Fruit fly (Drosophila melanogaster): Measurements from ENCODE around the gene CG17075.

CG17075 gene

DNA sequence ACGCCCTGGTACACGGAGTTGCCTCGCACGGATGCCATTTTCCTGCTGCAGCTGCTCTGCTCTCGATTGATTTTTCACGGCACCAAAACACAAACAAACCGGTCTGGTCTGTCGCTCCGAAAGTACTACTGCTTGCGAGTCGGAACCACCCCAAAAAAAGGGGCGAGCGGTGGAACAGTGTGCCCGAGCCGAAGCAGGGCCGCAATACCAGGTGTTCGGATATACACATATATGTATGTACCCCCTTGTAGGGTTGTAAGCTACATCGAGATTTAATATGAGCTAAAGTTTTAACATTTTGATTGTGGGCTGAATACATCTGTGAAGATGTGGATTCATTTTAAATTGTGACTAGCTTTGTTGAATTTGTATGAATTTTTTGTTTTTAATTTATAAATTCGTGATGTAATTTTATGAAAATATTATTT is 18.3 kb upstream of the CG17075 start (continued):
- TF ChIP-seq CG13123 (GFP tag; optimal IDR thresholded peaks at IDR 0.05) (no peak), luna (GFP tag; optimal IDR thresholded peaks at IDR 0.05) (peak; percentile 20), CG15479 (GFP tag; optimal IDR thresholded peaks at IDR 0.05) (no peak), danr (GFP tag; IDR thresholded peaks at IDR 0.05) (no peak), sr (GFP tag; IDR thresholded peaks at IDR 0.05) (peak; percentile 31; the same call in 1 of the 3 replicates), vvl (GFP tag; IDR thresholded peaks at IDR 0.05) (peak; percentile 75), HLHmδ (GFP tag; optimal IDR thresholded peaks at IDR 0.05) (peak; percentile 92), CG8281 (tag; optimal IDR thresholded peaks at IDR 0.05) (no peak), chn (GFP tag; optimal IDR thresholded peaks at IDR 0.05) (peak; percentile 81), CG16779 (GFP tag; IDR thresholded peaks at IDR 0.05) (peak; percentile 50; the same call in 1 of the 2 replicates), CG3847 (GFP tag; IDR thresholded peaks at IDR 0.05) (peak; percentile 52), CG32767 (GFP tag; IDR thresholded peaks at IDR 0.05) (peak; percentile 65), Elba2 (GFP tag; optimal IDR thresholded peaks at IDR 0.05) (no peak), CG10543 (GFP tag; optimal IDR thresholded peaks at IDR 0.05) (peak; percentile 35), tup (GFP tag; optimal IDR thresholded peaks at IDR 0.05) (no peak), exex (tag; optimal IDR thresholded peaks at IDR 0.05) (no peak), CG43689 (GFP tag; IDR thresholded peaks at IDR 0.05) (no peak), CG13894 (tag; optimal IDR thresholded peaks at IDR 0.05) (peak; percentile 84), ttk (GFP tag; IDR thresholded peaks at IDR 0.05) (peak; percentile 79), tap (tag; optimal IDR thresholded peaks at IDR 0.05) (peak; percentile 54), CG33213 (GFP tag; optimal IDR thresholded peaks at IDR 0.05) (peak; percentile 70), usp (GFP tag; optimal IDR thresholded peaks at IDR 0.05) (no peak), CG4854 (GFP tag; optimal IDR thresholded peaks at IDR 0.05) (no peak), CG18011 (GFP tag; optimal IDR thresholded peaks at IDR 0.05) (no peak), jing (GFP tag; optimal IDR thresholded peaks at IDR 0.05) (no peak), Dad (GFP tag; optimal IDR thresholded peaks at IDR 0.05) (peak; percentile 5), sd (tag; optimal IDR thresholded peaks at IDR 0.05) (peak; percentile 25), shn (GFP tag; optimal IDR thresholded peaks at IDR 0.05) (peak; percentile 50), gsb-n (tag; optimal IDR thresholded peaks at IDR 0.05) (peak; percentile 44), sens-2 (GFP tag; IDR thresholded peaks at IDR 0.05) (0 out of 2 replicates have a peak, but pooled peaks have one; percentile 33), crp (GFP tag; optimal IDR thresholded peaks at IDR 0.05) (peak in 1 of 2 experiments; percentile 44), CG9797 (GFP tag; optimal IDR thresholded peaks at IDR 0.05) (peak; percentile 93), CG7745 (tag; optimal IDR thresholded peaks at IDR 0.05) (no peak), trem (tag; optimal IDR thresholded peaks at IDR 0.05) (peak; percentile 65), scrt (GFP tag; optimal IDR thresholded peaks at IDR 0.05) (peak; percentile 39), Mad (GFP tag; optimal IDR thresholded peaks at IDR 0.05) (peak; percentile 33), fd96Cb (tag; optimal IDR thresholded peaks at IDR 0.05) (peak; percentile 22), tna (GFP tag; IDR thresholded peaks at IDR 0.05; ENCODE audit: partially characterized antibody) (0 out of 2 replicates have a peak, but pooled peaks have one; percentile 14), CG6689 (GFP tag; IDR thresholded peaks at IDR 0.05) (peak; percentile 83), Atf-2 (GFP tag; optimal IDR thresholded peaks at IDR 0.05) (peak; percentile 8), bowl (GFP tag; IDR thresholded peaks at IDR 0.05) (no peak), wdn (GFP tag; IDR thresholded peaks at IDR 0.05) (0 out of 2 replicates have a peak, but pooled peaks have one; percentile 27), Asciz (GFP tag; optimal IDR thresholded peaks at IDR 0.05) (peak; percentile 52), gcm (GFP tag; optimal IDR thresholded peaks at IDR 0.05) (peak; percentile 56), CG12769 (tag; optimal IDR thresholded peaks at IDR 0.05) (peak; percentile 69), CG6765 (GFP tag; optimal IDR thresholded peaks at IDR 0.05) (no peak), CG10321 (GFP tag; IDR thresholded peaks at IDR 0.05) (no peak), da (GFP tag; optimal IDR thresholded peaks at IDR 0.05) (peak; percentile 12), Eip74EF (GFP tag; optimal IDR thresholded peaks at IDR 0.05) (peak in 1 of 2 experiments; percentile 15), slou (GFP tag; optimal IDR thresholded peaks at IDR 0.05) (no peak)
